Worm (Caenorhabditis elegans): ENCODE results near the gene nhr-172.
A peak's percentile ranks its signal among the peaks of the same experiment; 100 is the strongest.
"Not testable (repeated sequence)": the region's sequence is repeated elsewhere in the genome, so short reads cannot be mapped to it uniquely, and the experiment has no call there.

The nhr-172 gene

DNA sequence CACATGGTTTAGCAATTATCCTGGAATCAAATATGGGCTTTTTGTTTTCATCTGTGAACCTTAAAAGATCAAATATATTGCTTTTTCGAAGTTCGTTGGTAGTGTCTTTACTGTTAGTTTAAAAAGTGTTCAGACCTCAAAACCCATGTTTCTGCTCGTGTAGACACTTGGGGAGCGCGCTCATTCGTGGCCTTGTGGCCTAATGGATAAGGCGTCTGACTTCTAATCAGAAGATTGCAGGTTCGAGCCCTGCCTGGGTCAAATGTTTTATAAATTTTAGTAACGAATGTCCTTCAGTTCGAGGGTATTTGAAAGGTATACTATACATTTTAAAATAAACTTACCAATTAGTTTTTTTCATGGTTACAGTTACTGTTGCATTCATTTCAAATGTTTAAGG is 2.6 kb upstream of the nhr-172 start:
- no peak for TF ChIP-seq ham-2 (GFP tag; optimal IDR thresholded peaks at IDR 0.05)

DNA sequence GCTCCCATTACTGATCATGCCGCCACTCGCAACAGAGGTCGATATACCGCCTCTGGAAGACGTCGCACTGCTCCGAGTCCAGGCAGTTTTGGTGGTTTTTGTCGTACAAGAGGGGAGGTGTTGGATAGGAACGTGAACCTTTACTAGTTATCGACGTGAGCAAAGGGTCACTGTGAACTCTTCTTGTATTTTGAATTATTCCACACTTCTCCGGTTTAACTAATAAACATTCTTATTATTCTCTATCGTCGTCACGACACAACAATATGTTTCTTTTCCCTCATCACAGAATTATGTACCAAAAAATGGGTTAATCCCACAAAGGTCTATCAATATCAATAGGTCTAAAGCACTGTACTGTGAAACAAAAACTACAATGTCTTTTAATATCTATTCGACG is 2.7 kb downstream of the nhr-172 start, which contains the start of gene nhr-171:
Gene nhr-171, plus strand, starts transcription at position 301 of the 400 bp plus-strand sequence.
- not testable (repeated sequence) for TF ChIP-seq cnd-1 (tag; optimal IDR thresholded peaks at IDR 0.05); unc-62 (GFP tag; optimal IDR thresholded peaks at IDR 0.05); blmp-1 (tag; optimal IDR thresholded peaks at IDR 0.05)

DNA sequence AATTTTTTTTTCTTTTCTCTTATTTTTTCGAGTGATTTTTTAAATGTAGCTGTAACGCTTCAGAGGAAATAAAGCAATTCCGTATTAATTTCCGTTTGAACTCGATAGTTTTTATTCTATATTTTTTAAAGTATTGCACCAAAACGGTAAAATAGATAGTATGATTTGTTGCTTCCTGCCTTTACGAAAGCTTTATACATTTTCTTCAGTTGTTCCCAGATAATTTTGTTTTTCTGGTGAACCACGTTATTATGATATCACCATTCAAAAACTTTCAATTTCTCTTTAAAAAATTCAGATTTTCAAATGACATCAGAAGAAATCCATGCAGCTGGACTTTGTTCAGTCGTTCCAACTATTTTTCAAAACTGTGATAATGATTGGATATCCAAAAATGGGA is 6.1 kb downstream of the nhr-172 start, which contains the start of gene srb-18:
Gene srb-18, plus strand, starts transcription at position 301 of the 400 bp plus-strand sequence.
- TF ChIP-seq nhr-28 (tag; optimal IDR thresholded peaks at IDR 0.05) = no peak
- no peak for TF ChIP-seq cnd-1 (tag; optimal IDR thresholded peaks at IDR 0.05)
- no peak for TF ChIP-seq sem-2 (GFP tag; optimal IDR thresholded peaks at IDR 0.05)
- TF ChIP-seq nhr-12 (tag; optimal IDR thresholded peaks at IDR 0.05) = no peak
- TF ChIP-seq M03D4.4 (tag; optimal IDR thresholded peaks at IDR 0.05) = no peak

DNA sequence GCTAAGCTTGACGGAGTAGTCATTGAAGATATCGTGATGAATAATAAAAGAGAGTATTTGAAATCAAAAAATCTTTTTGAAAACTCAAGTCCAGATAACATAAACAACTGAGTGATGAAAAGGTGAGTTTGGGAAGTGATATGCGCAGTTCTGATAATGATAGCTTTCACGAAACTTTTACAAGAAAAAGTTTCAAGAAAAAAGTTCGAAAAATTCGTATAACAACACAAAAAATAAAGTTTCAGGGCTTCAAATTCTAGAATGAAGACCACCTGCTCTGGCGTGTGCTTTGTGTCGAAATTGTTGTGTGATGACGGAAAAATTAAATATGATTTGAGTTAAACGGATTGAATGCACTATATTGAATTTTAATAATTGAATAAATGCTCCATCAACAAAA is 11.3 kb downstream of the nhr-172 start, which contains the start of gene srb-19:
Gene srb-19, minus strand, starts transcription at position 101 of the 400 bp plus-strand sequence.
- no peak for TF ChIP-seq lsy-2 (tag; optimal IDR thresholded peaks at IDR 0.05)
- peak; percentile 31 for TF ChIP-seq ces-1 (GFP tag; optimal IDR thresholded peaks at IDR 0.05)

DNA sequence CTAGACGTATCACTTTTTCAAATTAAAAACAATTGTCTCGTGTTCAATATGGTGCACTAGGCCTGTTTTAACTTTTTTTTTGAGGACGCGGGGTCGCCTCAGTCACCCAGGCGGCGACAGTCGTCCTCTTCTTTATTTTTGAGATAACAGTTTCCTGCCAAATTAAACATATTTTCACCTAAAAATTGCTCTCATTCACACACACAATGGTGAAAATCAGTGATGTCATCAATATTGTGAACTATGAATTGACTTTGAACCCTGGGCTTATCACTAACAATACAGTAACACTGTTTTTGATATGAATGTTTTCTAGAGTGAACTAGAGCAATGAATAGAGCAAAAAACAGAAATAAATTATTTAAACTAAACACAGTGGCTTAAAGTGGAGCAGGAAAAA is 12.5 kb downstream of the nhr-172 start:
- TF ChIP-seq hlh-1 (tag; optimal IDR thresholded peaks at IDR 0.05) (no peak), ham-2 (GFP tag; optimal IDR thresholded peaks at IDR 0.05) (no peak), elt-1 (tag; optimal IDR thresholded peaks at IDR 0.05; ENCODE audit: borderline replicate concordance, insufficient read depth) (no peak), tbx-8 (GFP tag; optimal IDR thresholded peaks at IDR 0.05) (no peak), mls-2 (tag; optimal IDR thresholded peaks at IDR 0.05) (no peak), unc-39 (tag; optimal IDR thresholded peaks at IDR 0.05) (no peak), sem-2 (GFP tag; optimal IDR thresholded peaks at IDR 0.05) (no peak), snpc-4 (tag; optimal IDR thresholded peaks at IDR 0.05) (no peak), zip-8 (tag; optimal IDR thresholded peaks at IDR 0.05) (no peak), ceh-83 (GFP tag; optimal IDR thresholded peaks at IDR 0.05) (no peak), ceh-43 (GFP tag; optimal IDR thresholded peaks at IDR 0.05) (no peak), unc-120 (tag; optimal IDR thresholded peaks at IDR 0.05; ENCODE audit: poor library complexity, severe bottlenecking) (no peak), ces-1 (GFP tag; optimal IDR thresholded peaks at IDR 0.05) (no peak), flh-1 (GFP tag; optimal IDR thresholded peaks at IDR 0.05) (no peak), blmp-1 (tag; optimal IDR thresholded peaks at IDR 0.05) (no peak), pha-4 (tag; optimal IDR thresholded peaks at IDR 0.05) (no peak), unc-62 (GFP tag; optimal IDR thresholded peaks at IDR 0.05) (no peak), nhr-76 (tag; optimal IDR thresholded peaks at IDR 0.05) (no peak)

DNA sequence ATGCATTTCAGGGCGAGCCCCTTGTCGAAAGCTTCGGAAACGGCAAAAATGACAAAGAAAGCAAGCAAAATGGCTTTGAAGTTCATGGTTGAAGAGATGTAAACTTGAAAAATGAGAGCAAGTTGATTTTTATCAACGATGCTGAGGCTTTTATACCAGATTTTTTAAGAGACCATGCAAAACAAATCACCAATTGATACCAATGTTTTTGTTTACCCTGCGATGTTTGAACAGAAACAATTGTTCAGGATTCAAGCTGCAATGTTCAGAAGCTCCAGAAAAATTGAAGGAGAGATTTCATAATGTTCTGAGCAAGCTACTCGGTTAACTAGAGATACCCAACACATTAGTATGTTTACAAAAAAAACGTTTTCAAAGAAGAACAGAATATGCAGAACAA is 13.5 kb downstream of the nhr-172 start, which contains the start of gene C54F6.15:
Gene C54F6.15, minus strand, starts transcription at position 101 of the 400 bp plus-strand sequence.
- TF ChIP-seq nhr-28 (tag; optimal IDR thresholded peaks at IDR 0.05) = no peak
- no peak for TF ChIP-seq elt-1 (tag; optimal IDR thresholded peaks at IDR 0.05; ENCODE audit: borderline replicate concordance, insufficient read depth)
- no peak for TF ChIP-seq unc-39 (tag; optimal IDR thresholded peaks at IDR 0.05)
- no peak for TF ChIP-seq mab-5 (tag; optimal IDR thresholded peaks at IDR 0.05)

DNA sequence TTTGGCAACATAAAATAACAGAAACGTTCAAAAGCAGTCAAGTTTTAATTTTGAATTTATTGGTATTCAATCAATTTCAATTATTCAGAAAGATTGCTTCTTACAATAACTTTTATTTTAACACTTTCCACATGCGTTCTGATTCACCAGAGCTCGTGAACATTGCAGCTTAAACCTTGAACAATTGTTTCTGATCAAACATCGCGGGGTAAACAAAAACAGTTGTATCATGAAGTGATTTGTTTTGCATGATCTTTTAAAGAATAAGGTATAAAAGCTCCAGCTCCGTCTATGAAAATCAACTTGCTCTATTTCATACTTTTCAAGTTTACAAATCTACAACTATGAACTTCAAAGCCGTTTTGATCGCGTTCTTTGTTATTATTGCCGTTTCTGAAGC is 14.6 kb downstream of the nhr-172 start, which contains the start of gene C54F6.6:
Gene C54F6.6, plus strand, starts transcription at position 301 of the 400 bp plus-strand sequence.
- TF ChIP-seq nhr-76 (tag; optimal IDR thresholded peaks at IDR 0.05) (no peak), ceh-39 (tag; optimal IDR thresholded peaks at IDR 0.05) (no peak), flh-1 (GFP tag; optimal IDR thresholded peaks at IDR 0.05) (no peak), nhr-28 (tag; optimal IDR thresholded peaks at IDR 0.05) (no peak), sem-2 (GFP tag; optimal IDR thresholded peaks at IDR 0.05) (no peak), lsy-2 (tag; optimal IDR thresholded peaks at IDR 0.05) (no peak), elt-3 (tag; optimal IDR thresholded peaks at IDR 0.05) (no peak), nhr-237 (tag; optimal IDR thresholded peaks at IDR 0.05) (no peak), tbx-8 (GFP tag; optimal IDR thresholded peaks at IDR 0.05) (no peak), unc-120 (tag; optimal IDR thresholded peaks at IDR 0.05; ENCODE audit: poor library complexity, severe bottlenecking) (no peak), mep-1 (tag; optimal IDR thresholded peaks at IDR 0.05) (no peak), ztf-11 (tag; optimal IDR thresholded peaks at IDR 0.05) (no peak), blmp-1 (tag; optimal IDR thresholded peaks at IDR 0.05) (no peak), mls-2 (tag; optimal IDR thresholded peaks at IDR 0.05) (no peak), zip-8 (tag; optimal IDR thresholded peaks at IDR 0.05) (no peak), nhr-2 (tag; optimal IDR thresholded peaks at IDR 0.05) (no peak), ceh-43 (GFP tag; optimal IDR thresholded peaks at IDR 0.05) (no peak), unc-62 (GFP tag; optimal IDR thresholded peaks at IDR 0.05) (no peak)

Data from whole organism, mixed stage, embryonic.